Fruit fly (Drosophila melanogaster) Kc167 (cell line): ENCODE data around the gene CG33096.

ENCODE experiments used
- h ChIP-seq: fragments of >200 bp; optimal IDR thresholded peaks from 3 replicates; lab custom pipeline; 2018; ENCODE audit warnings: missing external identifiers
- insv ChIP-seq: fragments of >200 bp; optimal IDR thresholded peaks from 3 replicates; lab custom pipeline; 2018; ENCODE audit warnings: missing external identifiers

- peak; percentile 80 for TF ChIP-seq h (lab: Kevin White, UChicago)
- no peak for TF ChIP-seq insv (lab: Kevin White, UChicago)
Measured at dm6 chr3R:25112466-25112939, 15.0 kb downstream of the CG33096 start, which contains the start of gene Nepl16.
